Fruit fly (Drosophila melanogaster): ENCODE results near the gene dah.
A peak's percentile ranks its signal among the peaks of the same experiment; 100 is the strongest.

The dah gene

DNA sequence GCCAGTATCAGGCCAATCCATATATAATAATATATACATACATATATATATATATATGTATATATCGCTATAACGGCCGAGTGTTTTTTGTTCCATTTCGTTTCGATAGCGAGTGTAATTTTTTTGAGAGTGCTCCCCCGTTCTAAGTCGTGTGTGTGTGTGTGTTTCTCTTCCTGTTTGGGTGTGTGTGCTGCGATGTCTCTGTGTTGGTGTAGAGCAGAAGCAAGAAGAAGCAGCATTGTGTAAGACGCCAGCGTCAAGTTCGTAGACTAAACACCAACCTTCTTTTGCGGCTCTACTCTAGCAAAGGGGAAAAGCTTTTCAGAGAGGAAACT is 30.2 kb upstream of the dah start:
- no peak for TF ChIP-seq Jra (GFP tag; optimal IDR thresholded peaks at IDR 0.05)
- TF ChIP-seq Rel (GFP tag; optimal IDR thresholded peaks at IDR 0.05) = no peak
- peak; percentile 97 for TF ChIP-seq Rel (tag; optimal IDR thresholded peaks at IDR 0.05)

DNA sequence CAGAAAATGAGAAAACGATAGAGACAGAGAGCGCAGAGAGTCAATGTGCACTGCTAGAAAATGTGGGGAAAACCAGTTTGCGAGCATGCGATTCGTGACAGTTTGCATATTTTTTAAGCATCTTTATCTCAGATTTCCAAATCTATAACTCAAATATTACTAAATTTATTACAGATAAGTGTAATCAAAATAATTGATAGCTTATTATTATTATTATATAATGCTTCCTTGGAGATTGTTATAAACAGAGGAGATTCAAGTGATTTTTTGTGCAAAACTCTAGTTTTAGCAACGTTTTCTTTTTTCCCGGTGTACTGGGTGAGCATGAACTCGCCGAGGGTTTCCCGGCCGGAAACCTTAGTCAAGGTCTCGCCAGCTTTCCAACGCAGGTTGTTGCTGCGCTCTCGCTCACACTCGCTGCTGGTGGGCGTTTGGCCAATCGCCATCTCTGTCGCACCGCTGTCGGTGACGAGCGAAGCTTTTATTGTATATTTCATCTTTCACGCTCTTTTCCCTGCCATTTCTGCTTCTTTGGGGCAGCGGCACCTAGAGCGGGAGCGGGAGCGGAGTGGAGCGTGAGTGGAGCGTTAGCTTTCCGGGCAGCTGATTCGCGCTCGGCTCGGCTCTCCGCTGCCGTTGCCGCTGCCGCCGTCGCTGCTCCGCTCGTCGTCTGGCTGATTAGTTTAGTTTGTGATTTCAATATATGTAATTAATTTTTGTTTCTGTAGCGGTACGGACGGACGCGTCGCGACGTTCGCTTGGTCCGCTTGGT is 29.7 kb upstream of the dah start:
- TF ChIP-seq sv (GFP tag; optimal IDR thresholded peaks at IDR 0.05) (peak; percentile 95), GATAd (GFP tag; optimal IDR thresholded peaks at IDR 0.05) (no peak), HLH106 (tag; optimal IDR thresholded peaks at IDR 0.05) (peak; percentile 93), ey (GFP tag; optimal IDR thresholded peaks at IDR 0.05) (peak; percentile 74), Hr83 (GFP tag; optimal IDR thresholded peaks at IDR 0.05; ENCODE audit: poor library complexity, severe bottlenecking) (no peak), Hr78 (GFP tag; optimal IDR thresholded peaks at IDR 0.05) (no peak), sage (GFP tag; optimal IDR thresholded peaks at IDR 0.05) (no peak), fru (GFP tag; optimal IDR thresholded peaks at IDR 0.05) (peak; percentile 77), Jra (GFP tag; optimal IDR thresholded peaks at IDR 0.05) (no peak), Dif (GFP tag; optimal IDR thresholded peaks at IDR 0.05; ENCODE audit: partially characterized antibody) (peak; percentile 46), CrebA (GFP tag; optimal IDR thresholded peaks at IDR 0.05; ENCODE audit: borderline replicate concordance) (no peak), tai (GFP tag; optimal IDR thresholded peaks at IDR 0.05) (no peak), N (GFP tag; optimal IDR thresholded peaks at IDR 0.05) (no peak), foxo (GFP tag; optimal IDR thresholded peaks at IDR 0.05) (peak in 1 of 2 experiments; percentile 92), rgr (GFP tag; optimal IDR thresholded peaks at IDR 0.05) (peak; percentile 88), Vsx2 (GFP tag; optimal IDR thresholded peaks at IDR 0.05; ENCODE audit: partially characterized antibody) (no peak), Mio (GFP tag; optimal IDR thresholded peaks at IDR 0.05) (no peak), Hnf4 (GFP tag; optimal IDR thresholded peaks at IDR 0.05) (peak; percentile 49), Myc (optimal IDR thresholded peaks at IDR 0.05) (no peak), usp (GFP tag; optimal IDR thresholded peaks at IDR 0.05) (no peak), lola (GFP tag; optimal IDR thresholded peaks at IDR 0.05) (no peak), brk (GFP tag; optimal IDR thresholded peaks at IDR 0.05) (peak; percentile 64), br (GFP tag; optimal IDR thresholded peaks at IDR 0.05) (peak; percentile 50), h (GFP tag; optimal IDR thresholded peaks at IDR 0.05) (peak; percentile 75), woc (GFP tag; optimal IDR thresholded peaks at IDR 0.05) (peak; percentile 29), Abd-B (GFP tag; optimal IDR thresholded peaks at IDR 0.05) (no peak), CG9705 (GFP tag; optimal IDR thresholded peaks at IDR 0.05) (peak; percentile 74), Sp1 (GFP tag; optimal IDR thresholded peaks at IDR 0.05) (peak; percentile 90), dl (GFP tag; optimal IDR thresholded peaks at IDR 0.05; ENCODE audit: insufficient read depth in 1 of 2, partially characterized antibody in 2 of 2) (peak; percentile 4 to 49), psq (GFP tag; optimal IDR thresholded peaks at IDR 0.05) (peak; percentile 82), jim (GFP tag; optimal IDR thresholded peaks at IDR 0.05) (no peak), Dfd (GFP tag; optimal IDR thresholded peaks at IDR 0.05) (no peak), dmrt93B (GFP tag; optimal IDR thresholded peaks at IDR 0.05) (peak; percentile 89), CG32264 (GFP tag; optimal IDR thresholded peaks at IDR 0.05) (no peak), pan (optimal IDR thresholded peaks at IDR 0.05) (no peak), dsf (GFP tag; optimal IDR thresholded peaks at IDR 0.05; ENCODE audit: borderline replicate concordance) (no peak), OdsH (GFP tag; optimal IDR thresholded peaks at IDR 0.05) (peak; percentile 87), Rel (GFP tag; optimal IDR thresholded peaks at IDR 0.05) (no peak), Rel (tag; optimal IDR thresholded peaks at IDR 0.05) (peak; percentile 92)
